Worm (Caenorhabditis elegans) whole organism, early embryonic: Measurements from ENCODE around the gene C17C3.9.

ENCODE experiments used
- B0310.2 ChIP-seq: sonication (generic microtip); optimal IDR thresholded peaks from 2 replicates; lab custom pipeline; 2016; ENCODE audit warnings: mild to moderate bottlenecking, missing genetic modification characterization, missing compliant biosample characterization
- F13C5.2 ChIP-seq: sonication (generic microtip); optimal IDR thresholded peaks from 2 replicates; lab custom pipeline; 2017; ENCODE audit warnings: mild to moderate bottlenecking, missing genetic modification characterization, inconsistent platforms, missing compliant biosample characterization
- ama-1 ChIP-seq: fragments of 150-350 bp; optimal IDR thresholded peaks from 2 replicates; lab custom pipeline; 2014
- ceh-36 ChIP-seq: sonication (generic microtip); optimal IDR thresholded peaks from 2 replicates; lab custom pipeline; 2016; ENCODE audit warnings: missing genetic modification characterization, inconsistent platforms, missing compliant biosample characterization
- ets-7 ChIP-seq: sonication (generic microtip); optimal IDR thresholded peaks from 2 replicates; lab custom pipeline; 2016; ENCODE audit warnings: missing genotype, missing genetic modification characterization, missing compliant biosample characterization
- flt-1 ChIP-seq: fragments of 200-800 bp; sonication (Bioruptor generic); IDR thresholded peaks from 2 replicates; pipeline ENCODE4 v1.3.6; 2022; ENCODE audit warnings: missing genetic modification characterization, missing compliant biosample characterization
- hmbx-1 ChIP-seq: sonication (generic microtip); optimal IDR thresholded peaks from 2 replicates; lab custom pipeline; 2016; ENCODE audit warnings: mild to moderate bottlenecking, missing genetic modification characterization, missing compliant biosample characterization
- hmg-4 ChIP-seq: fragments of 200-800 bp; sonication (Bioruptor generic); optimal IDR thresholded peaks from 2 replicates; lab custom pipeline; 2018; ENCODE audit warnings: mild to moderate bottlenecking, missing genetic modification characterization, missing compliant biosample characterization
- hnd-1 ChIP-seq: sonication (generic microtip); optimal IDR thresholded peaks from 2 replicates; lab custom pipeline; 2016; ENCODE audit warnings: missing genetic modification characterization, missing compliant biosample characterization
- pes-1 ChIP-seq: fragments of 200-800 bp; sonication (Bioruptor generic); IDR thresholded peaks from 2 replicates; pipeline ENCODE4 v1.3.6; 2022; ENCODE audit warnings: missing genetic modification reagents, missing genetic modification characterization, missing compliant biosample characterization
- sea-1 ChIP-seq: fragments of 200-800 bp; sonication (Bioruptor generic); conservative IDR thresholded peaks from 2 replicates; pipeline ENCODE4 v1.3.6; 2022; ENCODE audit warnings: missing genetic modification characterization, missing compliant biosample characterization
- tbx-11 ChIP-seq: fragments of 200-800 bp; sonication (Bioruptor generic); IDR thresholded peaks from 2 replicates; pipeline ENCODE4 v1.3.6; 2022; ENCODE audit warnings: missing genetic modification characterization, missing compliant biosample characterization
- tbx-37 ChIP-seq: fragments of 200-800 bp; sonication (Bioruptor generic); conservative IDR thresholded peaks from 2 replicates; pipeline ENCODE4 v1.3.6; 2022; ENCODE audit warnings: missing genetic modification reagents, missing genetic modification characterization, missing compliant biosample characterization

ce11 chrII:5533642-5534041, 1.6 kb upstream of the C17C3.9 start, which contains the start of gene hlh-26:
- TF ChIP-seq sea-1 (GFP tag; lab: Robert Waterston, UW): no peak
- TF ChIP-seq hnd-1 (tag; lab: Kevin White, UChicago): no peak
- no peak for TF ChIP-seq hmbx-1 (tag; lab: Kevin White, UChicago)
- TF ChIP-seq ama-1 (lab: Kevin White, UChicago): no peak
- TF ChIP-seq F13C5.2 (tag; lab: Kevin White, UChicago): no peak
- TF ChIP-seq ceh-36: no peak
- TF ChIP-seq flt-1 (GFP tag; lab: Robert Waterston, UW): no peak
- TF ChIP-seq pes-1 (GFP tag; lab: Robert Waterston, UW): no peak
- TF ChIP-seq hmg-4 (GFP tag; lab: Kevin White, UChicago): no peak
- no peak for TF ChIP-seq tbx-37 (GFP tag; lab: Robert Waterston, UW)
- no peak for TF ChIP-seq B0310.2 (tag; lab: Kevin White, UChicago)
- TF ChIP-seq ets-7 (tag; lab: Kevin White, UChicago): no peak
- no peak for TF ChIP-seq tbx-11 (GFP tag; lab: Robert Waterston, UW)
